Worm (Caenorhabditis elegans) whole organism, young adult: Measurements from ENCODE around the gene ceh-54.

Source experiments
- B0035.1 ChIP-seq: sonication (generic microtip); optimal IDR thresholded peaks from 2 replicates; lab custom pipeline; 2016; ENCODE audit warnings: missing genetic modification characterization, mild to moderate bottlenecking, missing compliant biosample characterization, missing genotype, missing genetic modification reagents
- B0261.1 ChIP-seq: sonication (generic microtip); optimal IDR thresholded peaks from 2 replicates; lab custom pipeline; 2016; ENCODE audit warnings: mild to moderate bottlenecking, missing genetic modification characterization, moderate library complexity, missing compliant biosample characterization
- C17E4.6 ChIP-seq: fragments of 200-800 bp; sonication (Bioruptor generic); IDR thresholded peaks from 2 replicates; pipeline ENCODE4 v1.3.6; 2022; ENCODE audit warnings: missing genetic modification reagents, missing genetic modification characterization, missing compliant biosample characterization
- F23B12.7 ChIP-seq: sonication (generic microtip); optimal IDR thresholded peaks from 2 replicates; lab custom pipeline; 2017; ENCODE audit warnings: missing genetic modification characterization, mild to moderate bottlenecking, missing compliant biosample characterization, antibody characterized with exemption, moderate library complexity; ENCODE audit not compliant: insufficient read depth
- F39B2.1 ChIP-seq: fragments of 200-800 bp; sonication (Bioruptor generic); IDR thresholded peaks from 2 replicates; pipeline ENCODE4 v1.3.6; 2022; ENCODE audit warnings: missing genetic modification reagents, missing genetic modification characterization, missing compliant biosample characterization
- F49E8.2 ChIP-seq: sonication (generic microtip); optimal IDR thresholded peaks from 3 replicates; lab custom pipeline; 2017; ENCODE audit warnings: missing genetic modification characterization, mild to moderate bottlenecking, missing compliant biosample characterization, antibody characterized with exemption, moderate library complexity; ENCODE audit not compliant: insufficient read depth
- F55B11.4 ChIP-seq: sonication (generic microtip); optimal IDR thresholded peaks from 2 replicates; lab custom pipeline; 2016; ENCODE audit warnings: missing compliant biosample characterization, missing genetic modification characterization, borderline replicate concordance; ENCODE audit not compliant: insufficient read depth
- F57A8.1 ChIP-seq: fragments of 200-800 bp; sonication (Bioruptor generic); optimal IDR thresholded peaks from 2 replicates; lab custom pipeline; 2018; ENCODE audit warnings: mild to moderate bottlenecking, missing genetic modification characterization, moderate library complexity, missing compliant biosample characterization
- F57C9.4 ChIP-seq: sonication (generic microtip); optimal IDR thresholded peaks from 2 replicates; lab custom pipeline; 2017; ENCODE audit warnings: mild to moderate bottlenecking, missing genetic modification characterization, missing compliant biosample characterization
- T07F8.4 ChIP-seq: sonication (generic microtip); optimal IDR thresholded peaks from 2 replicates; lab custom pipeline; 2016; ENCODE audit warnings: mild to moderate bottlenecking, missing genetic modification characterization, moderate library complexity, missing compliant biosample characterization
- Y67H2A.10 ChIP-seq: fragments of 200-800 bp; sonication (Bioruptor generic); conservative IDR thresholded peaks from 2 replicates; pipeline ENCODE4 v1.3.6; 2022; ENCODE audit warnings: missing genetic modification reagents, missing genetic modification characterization, missing compliant biosample characterization
- Y79H2A.3 ChIP-seq: fragments of 200-800 bp; sonication (Bioruptor generic); conservative IDR thresholded peaks from 2 replicates; pipeline ENCODE4 v1.3.6; 2022; ENCODE audit warnings: missing genetic modification reagents, missing genetic modification characterization, missing compliant biosample characterization
- Y95B8A.8 ChIP-seq: fragments of 200-800 bp; sonication (Bioruptor generic); IDR thresholded peaks from 2 replicates; pipeline ENCODE4 v1.3.6; 2022; ENCODE audit warnings: missing genetic modification reagents, missing genetic modification characterization, missing compliant biosample characterization
- ZK185.1 ChIP-seq: sonication (generic microtip); optimal IDR thresholded peaks from 2 replicates; lab custom pipeline; 2016; ENCODE audit warnings: mild to moderate bottlenecking, missing genetic modification characterization, missing compliant biosample characterization; ENCODE audit not compliant: poor library complexity, severe bottlenecking
- akir-1 ChIP-seq: fragments of 200-800 bp; sonication (Bioruptor generic); optimal IDR thresholded peaks from 2 replicates; lab custom pipeline; 2018; ENCODE audit warnings: mild to moderate bottlenecking, missing genetic modification characterization, moderate library complexity, missing compliant biosample characterization
- aptf-2 ChIP-seq: fragments of 200-800 bp; sonication (Bioruptor generic); conservative IDR thresholded peaks from 2 replicates; pipeline ENCODE4 v1.3.6; 2022; ENCODE audit warnings: missing genetic modification reagents, missing genetic modification characterization, missing compliant biosample characterization
- aptf-3 ChIP-seq: fragments of 200-800 bp; sonication (Bioruptor generic); IDR thresholded peaks from 2 replicates; pipeline ENCODE4 v1.3.6; 2022; ENCODE audit warnings: missing genetic modification characterization, missing compliant biosample characterization
- atf-7 ChIP-seq: sonication (generic microtip); optimal IDR thresholded peaks from 2 replicates; lab custom pipeline; 2017; ENCODE audit warnings: mild to moderate bottlenecking, missing genetic modification characterization, missing compliant biosample characterization
- bed-2 ChIP-seq: fragments of 200-800 bp; sonication (Bioruptor generic); IDR thresholded peaks from 2 replicates; pipeline ENCODE4 v1.3.6; 2022; ENCODE audit warnings: missing genetic modification reagents, missing genetic modification characterization, missing compliant biosample characterization
- cebp-1 ChIP-seq, 2 experiments: fragments of 200-800 bp in 1 of 2; sonication (Bioruptor generic) in 1 of 2; sonication (generic microtip) in 1 of 2; IDR thresholded peaks in 1 of 2; optimal IDR thresholded peaks in 1 of 2; 2 replicates each; pipeline versions ENCODE4 v1.3.6 to Lab custom; 2017 to 2022; ENCODE audit warnings: missing compliant biosample characterization in 2 of 2, missing genetic modification characterization in 2 of 2, mild to moderate bottlenecking in 1 of 2, missing genetic modification reagents in 1 of 2, moderate library complexity in 1 of 2
- cebp-2 ChIP-seq: fragments of 200-800 bp; sonication (Bioruptor generic); IDR thresholded peaks from 2 replicates; pipeline ENCODE4 v1.3.6; 2022; ENCODE audit warnings: missing genetic modification characterization, missing compliant biosample characterization
- dox-1 ChIP-seq: fragments of 200-800 bp; sonication (Bioruptor generic); IDR thresholded peaks from 2 replicates; pipeline ENCODE4 v1.3.6; 2022; ENCODE audit warnings: missing genetic modification reagents, missing genetic modification characterization, missing compliant biosample characterization
- efl-1 ChIP-seq: fragments of 150-350 bp; optimal IDR thresholded peaks from 2 replicates; lab custom pipeline; 2014; ENCODE audit warnings: missing biosample characterization, missing genetic modification reagents, missing genetic modification characterization
- hlh-26 ChIP-seq: fragments of 200-800 bp; sonication (Bioruptor generic); conservative IDR thresholded peaks from 2 replicates; pipeline ENCODE4 v1.3.6; 2022; ENCODE audit warnings: missing genetic modification reagents, missing genetic modification characterization, missing compliant biosample characterization
- hmg-20 ChIP-seq: fragments of 200-800 bp; sonication (Bioruptor generic); IDR thresholded peaks from 2 replicates; pipeline ENCODE4 v1.3.6; 2022; ENCODE audit warnings: missing genetic modification reagents, missing genetic modification characterization, missing compliant biosample characterization
- hrde-1 ChIP-seq: sonication (generic microtip); optimal IDR thresholded peaks from 2 replicates; lab custom pipeline; 2016; ENCODE audit warnings: missing genetic modification characterization, mild to moderate bottlenecking, missing compliant biosample characterization, moderate library complexity, missing genotype, missing genetic modification reagents, borderline replicate concordance
- let-526 ChIP-seq: fragments of 200-800 bp; sonication (Bioruptor generic); IDR thresholded peaks from 2 replicates; pipeline ENCODE4 v1.3.6; 2022; ENCODE audit warnings: missing genetic modification reagents, missing genetic modification characterization, missing compliant biosample characterization
- lin-40 ChIP-seq: sonication (generic microtip); optimal IDR thresholded peaks from 2 replicates; lab custom pipeline; 2016; ENCODE audit warnings: missing genetic modification characterization, mild to moderate bottlenecking, missing compliant biosample characterization, missing genotype, missing genetic modification reagents
- lin-54 ChIP-seq: fragments of 200-800 bp; sonication (Bioruptor generic); optimal IDR thresholded peaks from 2 replicates; lab custom pipeline; 2018; ENCODE audit warnings: mild to moderate bottlenecking, missing genetic modification characterization, missing compliant biosample characterization
- lsl-1 ChIP-seq: fragments of 200-800 bp; sonication (Bioruptor generic); optimal IDR thresholded peaks from 2 replicates; lab custom pipeline; 2018; ENCODE audit warnings: mild to moderate bottlenecking, missing genetic modification characterization, moderate library complexity, missing compliant biosample characterization
- lsy-27 ChIP-seq: sonication (generic microtip); optimal IDR thresholded peaks from 2 replicates; lab custom pipeline; 2017; ENCODE audit warnings: missing genetic modification characterization, mild to moderate bottlenecking, missing compliant biosample characterization, antibody characterized with exemption, missing genotype, borderline replicate concordance; ENCODE audit not compliant: insufficient read depth
- madf-6 ChIP-seq: fragments of 200-800 bp; sonication (Bioruptor generic); IDR thresholded peaks from 2 replicates; pipeline ENCODE4 v1.3.6; 2022; ENCODE audit warnings: missing genetic modification reagents, missing genetic modification characterization, missing compliant biosample characterization
- madf-8 ChIP-seq: fragments of 200-800 bp; sonication (Bioruptor generic); conservative IDR thresholded peaks from 2 replicates; pipeline ENCODE4 v1.3.6; 2022; ENCODE audit warnings: missing genetic modification reagents, missing genetic modification characterization, missing compliant biosample characterization
- mcd-1 ChIP-seq: fragments of 200-800 bp; sonication (Bioruptor generic); IDR thresholded peaks from 2 replicates; pipeline ENCODE4 v1.3.6; 2022; ENCODE audit warnings: missing genetic modification reagents, missing genetic modification characterization, missing compliant biosample characterization
- nfyb-1 ChIP-seq: fragments of 200-800 bp; sonication (Bioruptor generic); IDR thresholded peaks from 2 replicates; pipeline ENCODE4 v1.3.6; 2022; ENCODE audit warnings: missing genetic modification reagents, missing genetic modification characterization, missing compliant biosample characterization
- nhr-179 ChIP-seq: sonication (generic microtip); optimal IDR thresholded peaks from 2 replicates; lab custom pipeline; 2016; ENCODE audit warnings: mild to moderate bottlenecking, missing genetic modification characterization, missing compliant biosample characterization
- nhr-27 ChIP-seq: fragments of 200-800 bp; sonication (Bioruptor generic); optimal IDR thresholded peaks from 2 replicates; lab custom pipeline; 2018; ENCODE audit warnings: mild to moderate bottlenecking, missing genetic modification characterization, moderate library complexity, missing compliant biosample characterization
- nhr-80 ChIP-seq: sonication (generic microtip); optimal IDR thresholded peaks from 2 replicates; lab custom pipeline; 2016; ENCODE audit warnings: missing genetic modification characterization, missing compliant biosample characterization
- pbrm-1 ChIP-seq: fragments of 200-800 bp; sonication (Bioruptor generic); IDR thresholded peaks from 2 replicates; pipeline ENCODE4 v1.3.6; 2022; ENCODE audit warnings: missing genetic modification reagents, missing genetic modification characterization, missing compliant biosample characterization
- pha-4 ChIP-seq: fragments of 150-350 bp; sonication (generic microtip); optimal IDR thresholded peaks from 2 replicates; lab custom pipeline; 2014; ENCODE audit warnings: missing biosample characterization, missing genetic modification reagents, missing genetic modification characterization
- somi-1 ChIP-seq: fragments of 200-800 bp; sonication (Bioruptor generic); optimal IDR thresholded peaks from 2 replicates; lab custom pipeline; 2018; ENCODE audit warnings: mild to moderate bottlenecking, missing genetic modification characterization, missing compliant biosample characterization
- ztf-18 ChIP-seq: sonication (generic microtip); optimal IDR thresholded peaks from 2 replicates; lab custom pipeline; 2016; ENCODE audit warnings: missing genotype, mild to moderate bottlenecking, missing genetic modification characterization, missing compliant biosample characterization
- ztf-22 ChIP-seq: fragments of 200-800 bp; sonication (Bioruptor generic); optimal IDR thresholded peaks from 2 replicates; lab custom pipeline; 2018; ENCODE audit warnings: mild to moderate bottlenecking, missing genetic modification characterization, moderate library complexity, missing compliant biosample characterization
- ztf-26 ChIP-seq: sonication (generic microtip); optimal IDR thresholded peaks from 2 replicates; lab custom pipeline; 2017; ENCODE audit warnings: missing genetic modification characterization, missing compliant biosample characterization
- ztf-28 ChIP-seq: fragments of 200-800 bp; sonication (Bioruptor generic); IDR thresholded peaks from 2 replicates; pipeline ENCODE4 v1.3.6; 2022; ENCODE audit warnings: missing genetic modification reagents, missing genetic modification characterization, missing compliant biosample characterization
- ztf-3 ChIP-seq: fragments of 200-800 bp; sonication (Bioruptor generic); optimal IDR thresholded peaks from 2 replicates; lab custom pipeline; 2018; ENCODE audit warnings: mild to moderate bottlenecking, missing genetic modification characterization, missing compliant biosample characterization

Gene ceh-54

ce11 chrX:6207687-6208088 is 13.6 kb upstream of the ceh-54 start, which contains the start of gene T13C5.6 (continued):
- TF ChIP-seq efl-1: no peak
- TF ChIP-seq ztf-18 (tag; lab: Kevin White, UChicago): peak; percentile 77
- TF ChIP-seq B0261.1: peak; percentile 92
- peak; percentile 79 for TF ChIP-seq akir-1 (GFP tag; lab: Kevin White, UChicago)
- TF ChIP-seq pha-4: no peak
- peak; percentile 83 for TF ChIP-seq aptf-2
- TF ChIP-seq nhr-179 (tag; lab: Kevin White, UChicago): peak; percentile 79
- TF ChIP-seq ztf-26 (tag; lab: Kevin White, UChicago): peak; percentile 80
- no peak for TF ChIP-seq F39B2.1
- 0 out of 2 replicates have a peak, but pooled peaks have one; percentile 43 for TF ChIP-seq hlh-26
- TF ChIP-seq B0035.1 (tag; lab: Kevin White, UChicago): peak; percentile 88
- 0 out of 2 replicates have a peak, but pooled peaks have one; percentile 48 for TF ChIP-seq Y95B8A.8 (GFP tag; lab: Robert Waterston, UW)
- peak; percentile 91 for TF ChIP-seq F57C9.4 (tag; lab: Kevin White, UChicago)
- TF ChIP-seq nhr-27 (tag; lab: Kevin White, UChicago): peak; percentile 91
- TF ChIP-seq madf-8 (GFP tag; lab: Robert Waterston, UW): no peak
- peak; percentile 66; the same call in 1 of the 2 replicates for TF ChIP-seq aptf-3 (GFP tag; lab: Robert Waterston, UW)
- TF ChIP-seq F49E8.2 (tag; lab: Kevin White, UChicago): no peak
- peak; percentile 76 for TF ChIP-seq hrde-1
- TF ChIP-seq ztf-28 (GFP tag; lab: Robert Waterston, UW): 0 out of 2 replicates have a peak, but pooled peaks have one; percentile 44
- TF ChIP-seq nfyb-1 (GFP tag; lab: Robert Waterston, UW): peak; percentile 93
- peak; percentile 74 for TF ChIP-seq cebp-1 (GFP tag; IDR thresholded peaks at IDR 0.05; lab: Robert Waterston, UW)
- TF ChIP-seq cebp-1 (tag; optimal IDR thresholded peaks at IDR 0.05; lab: Kevin White, UChicago): peak; percentile 91
- peak; percentile 76; the same call in 1 of the 2 replicates for TF ChIP-seq bed-2 (GFP tag; lab: Robert Waterston, UW)
- TF ChIP-seq ZK185.1 (tag; lab: Kevin White, UChicago): peak; percentile 97
- TF ChIP-seq ztf-22 (GFP tag; lab: Kevin White, UChicago): peak; percentile 46
- peak; percentile 69 for TF ChIP-seq lin-54 (GFP tag; lab: Kevin White, UChicago)
- TF ChIP-seq T07F8.4 (tag; lab: Kevin White, UChicago): peak; percentile 83
- TF ChIP-seq dox-1 (GFP tag; lab: Robert Waterston, UW): peak; percentile 93
- TF ChIP-seq nhr-80 (tag; lab: Kevin White, UChicago): peak; percentile 82
- peak; percentile 30 for TF ChIP-seq lsy-27
- TF ChIP-seq pbrm-1: peak; percentile 81
- TF ChIP-seq somi-1 (GFP tag; lab: Kevin White, UChicago): peak; percentile 90
- no peak for TF ChIP-seq F55B11.4 (tag; lab: Kevin White, UChicago)
- peak; percentile 26; the same call in 1 of the 2 replicates for TF ChIP-seq C17E4.6 (GFP tag; lab: Robert Waterston, UW)
- TF ChIP-seq cebp-2 (GFP tag; lab: Robert Waterston, UW): peak; percentile 93
- peak; percentile 74 for TF ChIP-seq mcd-1 (GFP tag; lab: Robert Waterston, UW)
- peak; percentile 66; the same call in 1 of the 2 replicates for TF ChIP-seq Y79H2A.3 (GFP tag; lab: Robert Waterston, UW)
- peak; percentile 33 for TF ChIP-seq ztf-3 (GFP tag; lab: Kevin White, UChicago)
- peak; percentile 85 for TF ChIP-seq hmg-20 (GFP tag; lab: Robert Waterston, UW)
- TF ChIP-seq F57A8.1 (GFP tag; lab: Kevin White, UChicago): peak; percentile 77
- peak; percentile 84 for TF ChIP-seq F23B12.7
- TF ChIP-seq lin-40 (tag; lab: Kevin White, UChicago): peak; percentile 93
- TF ChIP-seq atf-7: peak; percentile 87
- peak; percentile 87; the same call in 1 of the 2 replicates for TF ChIP-seq let-526 (GFP tag; lab: Robert Waterston, UW)
- peak; percentile 55; the same call in 1 of the 2 replicates for TF ChIP-seq madf-6
- peak; percentile 22 for TF ChIP-seq lsl-1
- TF ChIP-seq Y67H2A.10 (GFP tag; lab: Robert Waterston, UW): 0 out of 2 replicates have a peak, but pooled peaks have one; percentile 26
